Fruit fly (Drosophila melanogaster) whole organism, embryonic: ENCODE measurements around the gene amrt.

Experiments
- Asciz ChIP-seq: fragments of 200-800 bp; sonication (Bioruptor generic); optimal IDR thresholded peaks from 2 replicates; lab custom pipeline; 2017; ENCODE audit warnings: missing biosample characterization, mild to moderate bottlenecking, missing genetic modification characterization, missing genetic modification reagents
- Awh ChIP-seq: fragments of 200-800 bp; sonication (Bioruptor generic); IDR thresholded peaks from 2 replicates; pipeline ENCODE4, ENCODE4 v1.3.6; 2022; ENCODE audit warnings: missing biosample characterization, missing genetic modification characterization
- BtbVII ChIP-seq: fragments of 200-800 bp; sonication (Bioruptor generic); optimal IDR thresholded peaks from 3 replicates; lab custom pipeline; 2017; ENCODE audit warnings: missing biosample characterization, mild to moderate bottlenecking, missing genetic modification characterization
- CG11695 ChIP-seq: fragments of 200-800 bp; sonication (Bioruptor generic); IDR thresholded peaks from 3 replicates; pipeline ENCODE4 v1.3.6; 2022; ENCODE audit warnings: missing biosample characterization, missing genetic modification characterization
- CG11696 ChIP-seq: fragments of 200-800 bp; sonication (Bioruptor generic); IDR thresholded peaks from 2 replicates; pipeline ENCODE4 v1.3.6; 2022; ENCODE audit warnings: missing biosample characterization, missing genetic modification characterization
- CG1233 ChIP-seq: fragments of 200-800 bp; sonication (Bioruptor generic); optimal IDR thresholded peaks from 4 replicates; lab custom pipeline; 2018; ENCODE audit warnings: missing biosample characterization, mild to moderate bottlenecking, missing genetic modification characterization
- CG13296 ChIP-seq: fragments of 200-800 bp; sonication (Bioruptor generic); optimal IDR thresholded peaks from 3 replicates; lab custom pipeline; 2018; ENCODE audit warnings: missing biosample characterization, mild to moderate bottlenecking, missing genetic modification characterization
- CG1602 ChIP-seq: fragments of 200-800 bp; sonication (Bioruptor generic); optimal IDR thresholded peaks from 3 replicates; lab custom pipeline; 2016; ENCODE audit warnings: missing biosample characterization, missing genetic modification characterization
- CG18599 ChIP-seq: fragments of 200-800 bp; sonication (Bioruptor generic); optimal IDR thresholded peaks from 3 replicates; lab custom pipeline; 2017; ENCODE audit warnings: missing biosample characterization, missing genetic modification characterization, mild to moderate bottlenecking, moderate library complexity, missing genetic modification reagents
- CG2678 ChIP-seq: fragments of 200-800 bp; sonication (Bioruptor generic); optimal IDR thresholded peaks from 3 replicates; lab custom pipeline; 2019; ENCODE audit warnings: missing biosample characterization, mild to moderate bottlenecking, missing genetic modification characterization, moderate library complexity
- CG3163 ChIP-seq: fragments of 200-800 bp; sonication (Bioruptor generic); optimal IDR thresholded peaks from 3 replicates; lab custom pipeline; 2016; ENCODE audit warnings: missing biosample characterization, missing genetic modification characterization
- CG32532 ChIP-seq: fragments of 200-800 bp; sonication (Bioruptor generic); IDR thresholded peaks from 2 replicates; pipeline ENCODE4 v1.3.6; 2022; ENCODE audit warnings: missing biosample characterization, missing genetic modification characterization
- CG32767 ChIP-seq: fragments of 200-800 bp; sonication (Bioruptor generic); IDR thresholded peaks from 2 replicates; pipeline ENCODE4 v1.3.6; 2022; ENCODE audit warnings: missing biosample characterization, missing genetic modification characterization
- CG3995 ChIP-seq: fragments of 200-800 bp; sonication (Bioruptor generic); optimal IDR thresholded peaks from 3 replicates; lab custom pipeline; 2016; ENCODE audit warnings: missing biosample characterization, missing genetic modification characterization
- CG4617 ChIP-seq: fragments of 200-800 bp; sonication (Bioruptor generic); optimal IDR thresholded peaks from 3 replicates; lab custom pipeline; 2016; ENCODE audit warnings: missing biosample characterization, missing genetic modification characterization, borderline replicate concordance
- CG6254 ChIP-seq: fragments of 200-800 bp; sonication (Bioruptor generic); optimal IDR thresholded peaks from 3 replicates; lab custom pipeline; 2017; ENCODE audit warnings: mild to moderate bottlenecking, missing biosample characterization, missing genetic modification reagents, missing genetic modification characterization
- CG6689 ChIP-seq: fragments of 200-800 bp; sonication (Bioruptor generic); IDR thresholded peaks from 2 replicates; pipeline ENCODE4 v1.3.6; 2022; ENCODE audit warnings: missing biosample characterization, missing genetic modification characterization
- CG7271 ChIP-seq: fragments of 200-800 bp; sonication (Bioruptor generic); optimal IDR thresholded peaks from 2 replicates; lab custom pipeline; 2018; ENCODE audit warnings: missing biosample characterization, mild to moderate bottlenecking, missing genetic modification characterization, moderate library complexity
- CG7786 ChIP-seq: fragments of 200-800 bp; sonication (Bioruptor generic); optimal IDR thresholded peaks from 2 replicates; lab custom pipeline; 2016; ENCODE audit warnings: missing biosample characterization, missing genetic modification characterization
- CG7928 ChIP-seq: fragments of 200-800 bp; sonication (Bioruptor generic); optimal IDR thresholded peaks from 2 replicates; lab custom pipeline; 2017; ENCODE audit warnings: missing biosample characterization, mild to moderate bottlenecking, missing genetic modification characterization
- D ChIP-seq, 2 experiments: fragments of 200-800 bp in 1 of 2; fragments of >200 bp in 1 of 2; sonication (Bioruptor generic) in 1 of 2; optimal IDR thresholded peaks; 2 replicates in 1 of 2; 3 replicates in 1 of 2; lab custom pipeline; 2017; ENCODE audit warnings: mild to moderate bottlenecking in 1 of 2, missing biosample characterization in 1 of 2, missing genetic modification characterization in 1 of 2, missing genetic modification reagents in 1 of 2
- Elba2 ChIP-seq: fragments of 200-800 bp; sonication (Bioruptor generic); optimal IDR thresholded peaks from 3 replicates; lab custom pipeline; 2016; ENCODE audit warnings: missing biosample characterization, missing genetic modification characterization
- HmgD ChIP-seq: fragments of 200-800 bp; sonication (Bioruptor generic); optimal IDR thresholded peaks from 3 replicates; lab custom pipeline; 2016; ENCODE audit warnings: missing biosample characterization, missing genetic modification characterization
- Hr51 ChIP-seq, 2 experiments: fragments of 200-800 bp; sonication (Bioruptor generic); optimal IDR thresholded peaks; 2 replicates in 1 of 2; 3 replicates in 1 of 2; lab custom pipeline; 2016 to 2018; ENCODE audit warnings: missing biosample characterization in 2 of 2, missing genetic modification characterization in 2 of 2, mild to moderate bottlenecking in 1 of 2, moderate library complexity in 1 of 2
- Mad ChIP-seq: fragments of 200-800 bp; sonication (Bioruptor generic); optimal IDR thresholded peaks from 2 replicates; lab custom pipeline; 2016; ENCODE audit warnings: missing biosample characterization, missing genetic modification characterization
- Meics ChIP-seq: fragments of 200-800 bp; sonication (Bioruptor generic); optimal IDR thresholded peaks from 2 replicates; lab custom pipeline; 2017; ENCODE audit warnings: missing biosample characterization, mild to moderate bottlenecking, missing genetic modification characterization
- Opbp ChIP-seq: fragments of 200-800 bp; sonication (Bioruptor generic); IDR thresholded peaks from 3 replicates; pipeline ENCODE4 v1.3.6; 2022; ENCODE audit warnings: missing biosample characterization, missing genetic modification characterization; ENCODE audit not compliant: partially characterized antibody
- Rfx ChIP-seq: fragments of 200-800 bp; sonication (Bioruptor generic); IDR thresholded peaks from 2 replicates; pipeline ENCODE4 v1.3.6; 2022; ENCODE audit warnings: missing biosample characterization, missing genetic modification characterization
- Sin3A ChIP-seq: fragments of >200 bp; optimal IDR thresholded peaks from 2 replicates; lab custom pipeline; 2018
- Ssrp ChIP-seq: fragments of 200-800 bp; sonication (Bioruptor generic); optimal IDR thresholded peaks from 2 replicates; lab custom pipeline; 2018; ENCODE audit warnings: missing biosample characterization, mild to moderate bottlenecking, missing genetic modification characterization, moderate library complexity
- al ChIP-seq: fragments of 200-800 bp; sonication (Bioruptor generic); IDR thresholded peaks from 2 replicates; pipeline ENCODE4 v1.3.6; 2022; ENCODE audit warnings: missing biosample characterization, missing genetic modification characterization
- ash1 ChIP-seq: fragments of 200-800 bp; sonication (Bioruptor generic); optimal IDR thresholded peaks from 2 replicates; lab custom pipeline; 2018; ENCODE audit warnings: missing biosample characterization, mild to moderate bottlenecking, missing genetic modification characterization
- bsh ChIP-seq, 2 experiments: fragments of 200-800 bp; sonication (Bioruptor generic); optimal IDR thresholded peaks; 2 replicates each; lab custom pipeline; 2017 to 2018; ENCODE audit warnings: mild to moderate bottlenecking in 2 of 2, missing biosample characterization in 2 of 2, missing genetic modification characterization in 2 of 2, moderate library complexity in 1 of 2
- cato ChIP-seq: fragments of 200-800 bp; sonication (Bioruptor generic); optimal IDR thresholded peaks from 2 replicates; lab custom pipeline; 2016; ENCODE audit warnings: missing biosample characterization, missing genetic modification characterization, borderline replicate concordance
- chinmo ChIP-seq: fragments of 200-800 bp; sonication (Bioruptor generic); IDR thresholded peaks from 4 replicates; pipeline ENCODE4 v1.3.6; 2022; ENCODE audit warnings: missing biosample characterization, missing genetic modification characterization; ENCODE audit not compliant: partially characterized antibody
- dimm ChIP-seq: fragments of 200-800 bp; sonication (Bioruptor generic); IDR thresholded peaks from 2 replicates; pipeline ENCODE4 v1.3.6; 2022; ENCODE audit warnings: missing biosample characterization, missing genetic modification characterization
- ewg ChIP-seq: fragments of 200-800 bp; sonication (Bioruptor generic); optimal IDR thresholded peaks from 3 replicates; lab custom pipeline; 2017; ENCODE audit warnings: mild to moderate bottlenecking, missing biosample characterization, missing genetic modification reagents, missing genetic modification characterization
- gcm ChIP-seq: fragments of 200-800 bp; sonication (Bioruptor generic); optimal IDR thresholded peaks from 2 replicates; lab custom pipeline; 2019; ENCODE audit warnings: missing biosample characterization, mild to moderate bottlenecking, missing genetic modification characterization, moderate library complexity
- gcm2 ChIP-seq: fragments of 200-800 bp; sonication (Bioruptor generic); optimal IDR thresholded peaks from 2 replicates; lab custom pipeline; 2016; ENCODE audit warnings: missing biosample characterization, missing genetic modification characterization
- jumu ChIP-seq: fragments of 200-800 bp; sonication (Bioruptor generic); optimal IDR thresholded peaks from 3 replicates; lab custom pipeline; 2016; ENCODE audit warnings: missing biosample characterization, missing genetic modification characterization
- lola ChIP-seq, 3 experiments: fragments of >200 bp in 2 of 3; fragments of 200-800 bp in 1 of 3; sonication (Bioruptor generic) in 1 of 3; optimal IDR thresholded peaks; 2 replicates each; lab custom pipeline; 2017 to 2019; ENCODE audit warnings: missing biosample characterization in 3 of 3, missing genetic modification characterization in 3 of 3, mild to moderate bottlenecking in 1 of 3, moderate library complexity in 1 of 3
- lov ChIP-seq, 2 experiments: fragments of 200-800 bp in 1 of 2; fragments of >200 bp in 1 of 2; sonication (Bioruptor generic) in 1 of 2; IDR thresholded peaks in 1 of 2; optimal IDR thresholded peaks in 1 of 2; 2 replicates in 1 of 2; 3 replicates in 1 of 2; pipeline versions ENCODE4 v1.3.6 to Lab custom; 2017 to 2022; ENCODE audit warnings: missing biosample characterization in 1 of 2, missing genetic modification characterization in 1 of 2
- mld ChIP-seq: fragments of 200-800 bp; sonication (Bioruptor generic); IDR thresholded peaks from 3 replicates; pipeline ENCODE4 v1.3.6; 2022; ENCODE audit warnings: missing biosample characterization, missing genetic modification characterization; ENCODE audit not compliant: partially characterized antibody
- otp ChIP-seq: fragments of 200-800 bp; sonication (Bioruptor generic); IDR thresholded peaks from 3 replicates; pipeline ENCODE4, ENCODE4 v1.3.6; 2022; ENCODE audit warnings: missing biosample characterization, missing genetic modification characterization
- run ChIP-seq: fragments of 200-800 bp; sonication (Bioruptor generic); optimal IDR thresholded peaks from 3 replicates; lab custom pipeline; 2018; ENCODE audit warnings: missing biosample characterization, mild to moderate bottlenecking, missing genetic modification characterization
- sob ChIP-seq: fragments of 200-800 bp; sonication (Bioruptor generic); IDR thresholded peaks from 2 replicates; pipeline ENCODE4 v1.3.6; 2022; ENCODE audit warnings: missing biosample characterization, missing genetic modification characterization
- trh ChIP-seq: fragments of 200-800 bp; sonication (Bioruptor generic); optimal IDR thresholded peaks from 2 replicates; lab custom pipeline; 2016; ENCODE audit warnings: missing biosample characterization, missing genetic modification characterization
- z ChIP-seq: fragments of 200-800 bp; sonication (Bioruptor generic); IDR thresholded peaks from 3 replicates; pipeline ENCODE4 v1.3.6; 2022; ENCODE audit warnings: missing biosample characterization, missing genetic modification characterization

Gene amrt

DNA sequence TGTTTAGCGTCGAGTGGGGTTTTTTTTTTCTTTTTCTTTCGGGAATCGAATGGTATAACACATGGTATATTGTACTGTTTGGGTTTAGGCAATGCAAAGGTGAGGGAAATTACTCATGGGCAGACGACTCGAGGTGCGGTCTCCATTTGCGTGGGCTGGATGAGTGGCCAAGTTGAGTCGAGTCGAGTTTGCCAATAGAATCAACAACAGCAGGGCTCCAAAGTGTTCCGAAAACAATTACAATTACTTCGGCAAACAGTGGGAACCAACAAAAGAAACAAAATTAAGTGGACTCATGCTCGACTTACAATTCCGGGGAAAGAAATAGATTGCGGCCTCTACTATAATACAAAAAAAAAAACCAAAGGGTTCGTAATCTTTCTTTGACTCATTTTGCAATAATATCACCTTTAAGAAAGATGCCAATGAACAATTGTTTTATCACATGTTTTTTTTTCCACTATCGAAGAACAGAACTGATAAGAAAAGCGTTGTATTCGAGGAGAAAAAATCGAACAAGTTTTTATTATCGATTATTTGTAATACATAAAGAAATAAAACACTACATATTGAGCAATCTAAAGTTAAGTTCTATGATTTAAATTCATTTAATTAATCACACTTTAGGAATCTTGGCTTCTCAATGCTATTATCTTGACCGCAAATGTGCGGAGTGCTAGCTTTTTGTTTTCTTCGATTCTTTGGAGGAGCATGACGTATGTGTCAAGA lies 38.2 kb downstream of the amrt start (continued):
- TF ChIP-seq CG7928 (GFP tag; lab: Kevin White, UChicago), result no peak
- peak; percentile 46 for TF ChIP-seq Asciz (GFP tag; lab: Kevin White, UChicago)
- no peak for TF ChIP-seq Sin3A (lab: Kevin White, UChicago)
- peak; percentile 29 for TF ChIP-seq CG18599
- peak; percentile 80 for TF ChIP-seq z (GFP tag; lab: Robert Waterston, UW)
- no peak for TF ChIP-seq Elba2
- no peak for TF ChIP-seq gcm
- TF ChIP-seq D (optimal IDR thresholded peaks at IDR 0.05; lab: Kevin White, UChicago), result no peak
- no peak for TF ChIP-seq D (GFP tag; optimal IDR thresholded peaks at IDR 0.05; lab: Kevin White, UChicago)
- no peak for TF ChIP-seq ewg
- 0 out of 2 replicates have a peak, but pooled peaks have one; percentile 14 for TF ChIP-seq CG6689 (GFP tag; lab: Robert Waterston, UW)
- no peak for TF ChIP-seq gcm2 (GFP tag; lab: Kevin White, UChicago)
- peak; percentile 19 for TF ChIP-seq CG6254
- TF ChIP-seq ash1 (GFP tag; lab: Kevin White, UChicago), result no peak
- no peak for TF ChIP-seq al
- TF ChIP-seq Opbp (GFP tag; lab: Robert Waterston, UW), result no peak
- TF ChIP-seq CG1602 (GFP tag; lab: Kevin White, UChicago), result no peak
- TF ChIP-seq sob (GFP tag; lab: Robert Waterston, UW), result no peak
- no peak for TF ChIP-seq CG13296 (GFP tag; lab: Kevin White, UChicago)
- no peak for TF ChIP-seq CG4617 (GFP tag; lab: Kevin White, UChicago)
- TF ChIP-seq CG3163 (GFP tag; lab: Kevin White, UChicago), result no peak
- no peak for TF ChIP-seq BtbVII (GFP tag; lab: Kevin White, UChicago)
- no peak for TF ChIP-seq CG11695
- TF ChIP-seq bsh (GFP tag; optimal IDR thresholded peaks at IDR 0.05; lab: Kevin White, UChicago), result peak in 1 of 2 experiments; percentile 21
- peak; percentile 7; the same call in 1 of the 2 replicates for TF ChIP-seq Rfx
- no peak for TF ChIP-seq HmgD (GFP tag; lab: Kevin White, UChicago)
- TF ChIP-seq CG7271 (tag; lab: Kevin White, UChicago), result no peak
- peak; percentile 37 for TF ChIP-seq CG1233 (GFP tag; lab: Kevin White, UChicago)
- TF ChIP-seq trh (GFP tag; lab: Kevin White, UChicago), result no peak
- TF ChIP-seq lov (optimal IDR thresholded peaks at IDR 0.05; lab: Kevin White, UChicago), result no peak
- TF ChIP-seq lov (GFP tag; IDR thresholded peaks at IDR 0.05; lab: Robert Waterston, UW), result no peak
- no peak for TF ChIP-seq lola (GFP tag; optimal IDR thresholded peaks at IDR 0.05; lab: Kevin White, UChicago)
- TF ChIP-seq Hr51 (GFP tag; optimal IDR thresholded peaks at IDR 0.05; lab: Kevin White, UChicago), result peak in 1 of 2 experiments; percentile 13
- no peak for TF ChIP-seq jumu (GFP tag; lab: Kevin White, UChicago)
- no peak for TF ChIP-seq CG3995 (GFP tag; lab: Kevin White, UChicago)
- TF ChIP-seq Awh (GFP tag; lab: Robert Waterston, UW), result 0 out of 2 replicates have a peak, but pooled peaks have one; percentile 48
- TF ChIP-seq dimm (GFP tag; lab: Robert Waterston, UW), result no peak
- no peak for TF ChIP-seq Ssrp (tag; lab: Kevin White, UChicago)
- TF ChIP-seq Meics, result peak; percentile 16
- no peak for TF ChIP-seq cato (GFP tag; lab: Kevin White, UChicago)
- no peak for TF ChIP-seq Mad (GFP tag; lab: Kevin White, UChicago)
- TF ChIP-seq run (tag; lab: Kevin White, UChicago), result no peak
- TF ChIP-seq CG2678, result peak; percentile 66
- peak; percentile 33; the same call in 1 of the 3 replicates for TF ChIP-seq otp (GFP tag; lab: Robert Waterston, UW)
- peak; percentile 80 for TF ChIP-seq CG11696
- TF ChIP-seq CG32767 (GFP tag; lab: Robert Waterston, UW), result no peak
- no peak for TF ChIP-seq mld (GFP tag; lab: Robert Waterston, UW)
- no peak for TF ChIP-seq chinmo
- no peak for TF ChIP-seq CG32532 (GFP tag; lab: Robert Waterston, UW)
- no peak for TF ChIP-seq CG7786 (GFP tag; lab: Kevin White, UChicago)
